Fruit fly (Drosophila melanogaster) whole organism, embryonic: Measurements from ENCODE around the gene CG8119.
A peak's percentile ranks its signal among the peaks of the same experiment; 100 is the strongest.

Experiments used
- B-H1 ChIP-seq: fragments of 200-800 bp; sonication (Bioruptor generic); IDR thresholded peaks from 3 replicates; pipeline ENCODE4 v1.3.6; 2022; ENCODE audit warnings: missing biosample characterization, missing genetic modification characterization
- BEAF-32 ChIP-seq: fragments of 200-800 bp; sonication (Bioruptor generic); optimal IDR thresholded peaks from 3 replicates; lab custom pipeline; 2017; ENCODE audit warnings: missing biosample characterization, missing genetic modification characterization, mild to moderate bottlenecking, moderate library complexity, missing genetic modification reagents
- Bteb2 ChIP-seq: fragments of 200-800 bp; sonication (Bioruptor generic); optimal IDR thresholded peaks from 2 replicates; lab custom pipeline; 2016; ENCODE audit warnings: missing biosample characterization, missing genetic modification characterization
- CG12155 ChIP-seq: fragments of 200-800 bp; sonication (Bioruptor generic); optimal IDR thresholded peaks from 3 replicates; lab custom pipeline; 2016; ENCODE audit warnings: missing biosample characterization, missing genetic modification characterization
- CG12299 ChIP-seq: fragments of 200-800 bp; sonication (Bioruptor generic); optimal IDR thresholded peaks from 2 replicates; lab custom pipeline; 2018; ENCODE audit warnings: missing biosample characterization, mild to moderate bottlenecking, missing genetic modification characterization
- CG17328 ChIP-seq: fragments of 200-800 bp; sonication (Bioruptor generic); IDR thresholded peaks from 2 replicates; pipeline ENCODE4 v1.3.6; 2022; ENCODE audit warnings: missing biosample characterization, missing genetic modification characterization
- CG17912 ChIP-seq: fragments of 200-800 bp; sonication (Bioruptor generic); optimal IDR thresholded peaks from 2 replicates; lab custom pipeline; 2018; ENCODE audit warnings: missing biosample characterization, mild to moderate bottlenecking, missing genetic modification characterization
- CG18619 ChIP-seq: fragments of 200-800 bp; sonication (Bioruptor generic); optimal IDR thresholded peaks from 3 replicates; lab custom pipeline; 2017; ENCODE audit warnings: missing biosample characterization, mild to moderate bottlenecking, missing genetic modification characterization
- CG2199 ChIP-seq: fragments of 200-800 bp; sonication (Bioruptor generic); IDR thresholded peaks from 3 replicates; pipeline ENCODE4 v1.3.6; 2022; ENCODE audit warnings: missing biosample characterization, missing genetic modification characterization
- CG32772 ChIP-seq: fragments of 200-800 bp; sonication (Bioruptor generic); IDR thresholded peaks from 2 replicates; pipeline ENCODE4 v1.3.6; 2022; ENCODE audit warnings: missing biosample characterization, missing genetic modification characterization
- CG3281 ChIP-seq: fragments of 200-800 bp; sonication (Bioruptor generic); optimal IDR thresholded peaks from 3 replicates; lab custom pipeline; 2017; ENCODE audit warnings: missing biosample characterization, mild to moderate bottlenecking, missing genetic modification characterization
- CG33557 ChIP-seq: fragments of 200-800 bp; sonication (Bioruptor generic); optimal IDR thresholded peaks from 2 replicates; lab custom pipeline; 2019; ENCODE audit warnings: missing biosample characterization, mild to moderate bottlenecking, missing genetic modification characterization, moderate library complexity
- CG34224 ChIP-seq: fragments of 200-800 bp; sonication (Bioruptor generic); IDR thresholded peaks from 3 replicates; pipeline ENCODE4 v1.3.6; 2022; ENCODE audit warnings: missing biosample characterization, missing genetic modification characterization; ENCODE audit not compliant: partially characterized antibody
- CG3726 ChIP-seq: fragments of 200-800 bp; sonication (Bioruptor generic); IDR thresholded peaks from 3 replicates; pipeline ENCODE4, ENCODE4 v1.3.6; 2022; ENCODE audit warnings: missing biosample characterization, missing genetic modification characterization
- CG4328 ChIP-seq: fragments of 200-800 bp; sonication (Bioruptor generic); optimal IDR thresholded peaks from 3 replicates; lab custom pipeline; 2017; ENCODE audit warnings: missing biosample characterization, missing genetic modification reagents, missing genetic modification characterization
- CG5953 ChIP-seq: fragments of 200-800 bp; sonication (Bioruptor generic); IDR thresholded peaks from 2 replicates; pipeline ENCODE4 v1.3.6; 2022; ENCODE audit warnings: missing biosample characterization, missing genetic modification characterization
- CG7839 ChIP-seq: fragments of 200-800 bp; sonication (Bioruptor generic); optimal IDR thresholded peaks from 3 replicates; lab custom pipeline; 2018; ENCODE audit warnings: missing biosample characterization, mild to moderate bottlenecking, missing genetic modification characterization, moderate library complexity
- CG8944 ChIP-seq: fragments of 200-800 bp; sonication (Bioruptor generic); optimal IDR thresholded peaks from 3 replicates; lab custom pipeline; 2016; ENCODE audit warnings: missing biosample characterization, missing genetic modification characterization
- CG9215 ChIP-seq: fragments of 200-800 bp; sonication (Bioruptor generic); IDR thresholded peaks from 2 replicates; pipeline ENCODE4 v1.3.6; 2022; ENCODE audit warnings: missing biosample characterization, missing genetic modification characterization
- CrebB ChIP-seq: fragments of 200-800 bp; sonication (Bioruptor generic); optimal IDR thresholded peaks from 3 replicates; lab custom pipeline; 2018; ENCODE audit warnings: missing biosample characterization, mild to moderate bottlenecking, missing genetic modification characterization
- Deaf1 ChIP-seq: fragments of 200-800 bp; optimal IDR thresholded peaks from 3 replicates; lab custom pipeline; 2019; ENCODE audit warnings: missing biosample characterization, mild to moderate bottlenecking, missing genetic modification characterization, moderate library complexity
- Hmx ChIP-seq: fragments of 200-800 bp; sonication (Bioruptor generic); optimal IDR thresholded peaks from 2 replicates; lab custom pipeline; 2016; ENCODE audit warnings: missing biosample characterization, missing genetic modification characterization
- Ravus ChIP-seq: fragments of 200-800 bp; sonication (Bioruptor generic); IDR thresholded peaks from 2 replicates; pipeline ENCODE4 v1.3.6; 2022; ENCODE audit warnings: missing biosample characterization, missing genetic modification characterization
- Scr ChIP-seq: fragments of 200-800 bp; sonication (Bioruptor generic); IDR thresholded peaks from 2 replicates; pipeline ENCODE4 v1.3.6; 2022; ENCODE audit warnings: missing biosample characterization, missing genetic modification characterization; ENCODE audit not compliant: partially characterized antibody
- Sox102F ChIP-seq: fragments of 200-800 bp; sonication (Bioruptor generic); optimal IDR thresholded peaks from 2 replicates; lab custom pipeline; 2018; ENCODE audit warnings: missing biosample characterization, mild to moderate bottlenecking, missing genetic modification characterization, moderate library complexity
- Stat92E ChIP-seq, 3 experiments: fragments of >200 bp in 2 of 3; fragments of 200-800 bp in 1 of 3; sonication (Bioruptor generic) in 1 of 3; optimal IDR thresholded peaks; 2 replicates each; lab custom pipeline; 2017 to 2019; ENCODE audit warnings: missing biosample characterization in 3 of 3, missing genetic modification characterization in 3 of 3, mild to moderate bottlenecking in 1 of 3, moderate library complexity in 1 of 3
- Xrp1 ChIP-seq: fragments of 200-800 bp; sonication (Bioruptor generic); IDR thresholded peaks from 2 replicates; pipeline ENCODE4 v1.3.6; 2022; ENCODE audit warnings: missing biosample characterization, missing genetic modification characterization
- ac ChIP-seq: fragments of 200-800 bp; sonication (Bioruptor generic); optimal IDR thresholded peaks from 3 replicates; lab custom pipeline; 2017; ENCODE audit warnings: missing biosample characterization, mild to moderate bottlenecking, missing genetic modification characterization
- bsh ChIP-seq, 2 experiments: fragments of 200-800 bp; sonication (Bioruptor generic); optimal IDR thresholded peaks; 2 replicates each; lab custom pipeline; 2017 to 2018; ENCODE audit warnings: mild to moderate bottlenecking in 2 of 2, missing biosample characterization in 2 of 2, missing genetic modification characterization in 2 of 2, moderate library complexity in 1 of 2
- cg ChIP-seq: fragments of 200-800 bp; sonication (Bioruptor generic); optimal IDR thresholded peaks from 3 replicates; lab custom pipeline; 2019; ENCODE audit warnings: missing biosample characterization, mild to moderate bottlenecking, missing genetic modification characterization, moderate library complexity
- eve ChIP-seq, 2 experiments: fragments of >200 bp; optimal IDR thresholded peaks; 2 replicates each; lab custom pipeline; 2017; ENCODE audit warnings: missing biosample characterization in 2 of 2, missing genetic modification characterization in 2 of 2
- fd96Cb ChIP-seq: fragments of 200-800 bp; sonication (Bioruptor generic); optimal IDR thresholded peaks from 2 replicates; lab custom pipeline; 2018; ENCODE audit warnings: missing biosample characterization, mild to moderate bottlenecking, missing genetic modification characterization, moderate library complexity
- gem ChIP-seq: fragments of 200-800 bp; sonication (Bioruptor generic); optimal IDR thresholded peaks from 2 replicates; lab custom pipeline; 2019; ENCODE audit warnings: missing biosample characterization, mild to moderate bottlenecking, missing genetic modification characterization, moderate library complexity
- grn ChIP-seq: fragments of 200-800 bp; sonication (Bioruptor generic); optimal IDR thresholded peaks from 3 replicates; lab custom pipeline; 2017; ENCODE audit warnings: missing biosample characterization, missing genetic modification characterization
- gro ChIP-seq: fragments of 200-800 bp; sonication (Bioruptor generic); optimal IDR thresholded peaks from 2 replicates; lab custom pipeline; 2016; ENCODE audit warnings: missing biosample characterization, missing genetic modification characterization
- gsb-n ChIP-seq: fragments of 200-800 bp; sonication (Bioruptor generic); optimal IDR thresholded peaks from 3 replicates; lab custom pipeline; 2018; ENCODE audit warnings: missing biosample characterization, mild to moderate bottlenecking, missing genetic modification characterization
- h ChIP-seq: fragments of >200 bp; optimal IDR thresholded peaks from 2 replicates; lab custom pipeline; 2017
- jing ChIP-seq: fragments of 200-800 bp; sonication (Bioruptor generic); optimal IDR thresholded peaks from 2 replicates; lab custom pipeline; 2018; ENCODE audit warnings: missing biosample characterization, mild to moderate bottlenecking, missing genetic modification characterization
- lola ChIP-seq, 3 experiments: fragments of >200 bp in 2 of 3; fragments of 200-800 bp in 1 of 3; sonication (Bioruptor generic) in 1 of 3; optimal IDR thresholded peaks; 2 replicates each; lab custom pipeline; 2017 to 2019; ENCODE audit warnings: missing biosample characterization in 3 of 3, missing genetic modification characterization in 3 of 3, mild to moderate bottlenecking in 1 of 3, moderate library complexity in 1 of 3
- nerfin-2 ChIP-seq: fragments of 200-800 bp; sonication (Bioruptor generic); IDR thresholded peaks from 2 replicates; pipeline ENCODE4 v1.3.6; 2022; ENCODE audit warnings: missing biosample characterization, missing genetic modification characterization; ENCODE audit not compliant: partially characterized antibody
- nmo ChIP-seq: fragments of 200-800 bp; sonication (Bioruptor generic); optimal IDR thresholded peaks from 2 replicates; lab custom pipeline; 2018; ENCODE audit warnings: missing biosample characterization, mild to moderate bottlenecking, missing genetic modification characterization, moderate library complexity
- oc ChIP-seq: fragments of 200-800 bp; sonication (Bioruptor generic); optimal IDR thresholded peaks from 2 replicates; lab custom pipeline; 2018; ENCODE audit warnings: missing biosample characterization, mild to moderate bottlenecking, missing genetic modification characterization, moderate library complexity
- run ChIP-seq: fragments of 200-800 bp; sonication (Bioruptor generic); optimal IDR thresholded peaks from 3 replicates; lab custom pipeline; 2018; ENCODE audit warnings: missing biosample characterization, mild to moderate bottlenecking, missing genetic modification characterization
- sens-2 ChIP-seq: fragments of 200-800 bp; sonication (Bioruptor generic); IDR thresholded peaks from 2 replicates; pipeline ENCODE4 v1.3.6; 2022; ENCODE audit warnings: missing biosample characterization, missing genetic modification characterization
- slou ChIP-seq: fragments of 200-800 bp; sonication (Bioruptor generic); optimal IDR thresholded peaks from 3 replicates; lab custom pipeline; 2016; ENCODE audit warnings: missing biosample characterization, missing genetic modification characterization
- ssp ChIP-seq: fragments of 200-800 bp; sonication (Bioruptor generic); IDR thresholded peaks from 2 replicates; pipeline ENCODE4 v1.3.6; 2022; ENCODE audit warnings: missing biosample characterization, missing genetic modification characterization
- sug ChIP-seq: fragments of 200-800 bp; optimal IDR thresholded peaks from 2 replicates; lab custom pipeline; 2019; ENCODE audit warnings: missing biosample characterization, mild to moderate bottlenecking, missing genetic modification characterization, moderate library complexity
- tio ChIP-seq: fragments of 200-800 bp; sonication (Bioruptor generic); optimal IDR thresholded peaks from 2 replicates; lab custom pipeline; 2017; ENCODE audit warnings: missing biosample characterization, missing genetic modification characterization, inconsistent platforms
- unc-4 ChIP-seq: fragments of 200-800 bp; sonication (Bioruptor generic); IDR thresholded peaks from 2 replicates; pipeline ENCODE4 v1.3.6; 2022; ENCODE audit warnings: missing biosample characterization, missing genetic modification characterization; ENCODE audit not compliant: partially characterized antibody
- vfl ChIP-seq: fragments of 200-800 bp; sonication (Bioruptor generic); optimal IDR thresholded peaks from 2 replicates; lab custom pipeline; 2016; ENCODE audit warnings: missing biosample characterization, missing genetic modification characterization

CG8119 gene

DNA sequence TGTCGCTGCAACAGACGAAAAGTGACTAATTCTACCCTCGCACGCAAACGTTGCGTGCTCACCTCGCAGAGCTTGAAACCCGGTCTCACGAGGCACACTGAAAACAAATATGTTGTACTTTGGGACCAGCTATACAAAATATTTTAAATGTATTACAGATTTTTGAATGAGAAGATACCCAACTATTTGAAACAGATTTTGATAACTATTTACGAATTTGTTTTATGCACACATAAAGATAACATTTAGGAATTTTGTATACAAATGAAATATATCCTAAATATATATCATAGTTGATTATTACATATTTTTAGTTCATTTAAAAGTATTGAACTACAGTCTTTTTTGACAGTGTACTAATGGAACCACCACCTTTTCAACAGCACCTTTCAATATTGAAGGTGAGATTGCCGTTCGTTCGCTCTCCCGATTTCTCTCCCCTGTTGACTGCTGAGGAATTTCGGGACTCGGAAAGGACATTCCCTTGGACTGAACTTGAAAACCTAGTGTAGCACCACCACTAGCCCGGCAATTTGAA, 8.7 kb downstream of the CG8119 start, which contains the start of gene CG15646 (continued):
- TF ChIP-seq CG33557 (GFP tag; lab: Kevin White, UChicago) (peak; percentile 95), gro (GFP tag; lab: Kevin White, UChicago) (no peak), CG32772 (GFP tag; lab: Robert Waterston, UW) (0 out of 2 replicates have a peak, but pooled peaks have one; percentile 50), CG17328 (peak; percentile 64), Stat92E (GFP tag; optimal IDR thresholded peaks at IDR 0.05; lab: Kevin White, UChicago) (peak in 1 of 3 experiments; percentile 79), oc (tag; lab: Kevin White, UChicago) (peak; percentile 45), run (tag; lab: Kevin White, UChicago) (peak; percentile 22), unc-4 (GFP tag; lab: Robert Waterston, UW) (no peak), sug (no peak), grn (GFP tag; lab: Kevin White, UChicago) (no peak), CG12155 (GFP tag; lab: Kevin White, UChicago) (peak; percentile 24), lola (GFP tag; optimal IDR thresholded peaks at IDR 0.05; lab: Kevin White, UChicago) (peak in 1 of 3 experiments; percentile 96), Scr (no peak), CG5953 (GFP tag; lab: Robert Waterston, UW) (no peak), cg (GFP tag; lab: Kevin White, UChicago) (no peak), Xrp1 (peak; percentile 91), Bteb2 (no peak), Hmx (GFP tag; lab: Kevin White, UChicago) (no peak), vfl (GFP tag; lab: Kevin White, UChicago) (no peak), Sox102F (GFP tag; lab: Kevin White, UChicago) (peak; percentile 61), jing (no peak), B-H1 (GFP tag; lab: Robert Waterston, UW) (no peak), nerfin-2 (no peak), CrebB (tag; lab: Kevin White, UChicago) (peak; percentile 11), CG17912 (GFP tag; lab: Kevin White, UChicago) (no peak), eve (GFP tag; optimal IDR thresholded peaks at IDR 0.05; lab: Kevin White, UChicago) (peak in 1 of 2 experiments; percentile 61), sens-2 (GFP tag; lab: Robert Waterston, UW) (peak; percentile 40; the same call in 1 of the 2 replicates), CG3726 (GFP tag; lab: Robert Waterston, UW) (no peak), ssp (GFP tag; lab: Robert Waterston, UW) (peak; percentile 55), bsh (GFP tag; optimal IDR thresholded peaks at IDR 0.05; lab: Kevin White, UChicago) (peak in 1 of 2 experiments; percentile 84), nmo (GFP tag; lab: Kevin White, UChicago) (peak; percentile 92), Deaf1 (peak; percentile 43), CG12299 (tag; lab: Kevin White, UChicago) (peak; percentile 63), BEAF-32 (GFP tag; lab: Kevin White, UChicago) (no peak), CG18619 (GFP tag; lab: Kevin White, UChicago) (peak; percentile 52), CG7839 (tag; lab: Kevin White, UChicago) (peak; percentile 85), h (lab: Kevin White, UChicago) (no peak), CG34224 (GFP tag; lab: Robert Waterston, UW) (no peak), tio (GFP tag; lab: Kevin White, UChicago) (peak; percentile 62), CG8944 (GFP tag; lab: Kevin White, UChicago) (no peak), CG9215 (GFP tag; lab: Robert Waterston, UW) (0 out of 2 replicates have a peak, but pooled peaks have one; percentile 9), CG3281 (GFP tag; lab: Kevin White, UChicago) (no peak), gem (peak; percentile 90), Ravus (GFP tag; lab: Robert Waterston, UW) (no peak), ac (peak; percentile 80), CG4328 (GFP tag; lab: Kevin White, UChicago) (no peak), fd96Cb (tag; lab: Kevin White, UChicago) (peak; percentile 75), CG2199 (GFP tag; lab: Robert Waterston, UW) (no peak), slou (peak; percentile 15), gsb-n (tag; lab: Kevin White, UChicago) (peak; percentile 87)
